Worm (Caenorhabditis elegans) whole organism, L4/young adult: ENCODE results near the gene fbxa-76.

ENCODE experiments used
- W03F9.2 ChIP-seq: fragments of 150-350 bp; optimal IDR thresholded peaks from 2 replicates; lab custom pipeline; 2014; ENCODE audit warnings: missing biosample characterization, missing genetic modification characterization
- dao-5 ChIP-seq: sonication (generic microtip); optimal IDR thresholded peaks from 2 replicates; lab custom pipeline; 2016; ENCODE audit warnings: missing genotype, missing genetic modification characterization, moderate library complexity, missing compliant biosample characterization
- him-1 ChIP-seq: sonication (generic microtip); optimal IDR thresholded peaks from 2 replicates; lab custom pipeline; 2016; ENCODE audit warnings: missing genotype, missing genetic modification reagents, missing genetic modification characterization, missing compliant biosample characterization

DNA sequence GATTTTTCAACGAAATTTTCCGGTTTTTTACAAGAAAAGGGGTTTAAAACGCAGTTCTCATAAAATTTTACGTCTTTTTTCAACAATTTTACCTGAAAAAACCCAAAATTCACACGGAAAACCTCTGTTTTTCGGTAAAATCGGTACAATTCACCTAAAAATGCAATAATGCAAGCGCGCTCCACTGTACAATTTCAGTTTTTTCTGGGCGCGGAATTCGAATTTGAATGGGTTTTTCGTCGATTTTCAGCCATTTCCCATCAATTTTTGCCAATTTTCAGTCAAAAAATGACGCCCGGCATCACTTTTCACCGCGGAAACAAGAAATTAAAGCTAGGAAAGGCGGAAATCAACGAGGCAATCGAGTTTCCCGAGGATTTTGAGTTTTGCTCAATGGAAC is 41.1 kb downstream of the fbxa-76 start, which contains the start of gene orc-3:
- TF ChIP-seq him-1 (tag; lab: Kevin White, UChicago) (no peak), dao-5 (no peak), W03F9.2 (tag; lab: Kevin White, UChicago) (no peak)
